Worm (Caenorhabditis elegans): ENCODE measurements around the gene snn-1.

Gene snn-1

ce11 chrIV:1804613-1805012 lies 10.3 kb downstream of the snn-1 start:
- TF ChIP-seq hmg-1.2 (GFP tag; IDR thresholded peaks at IDR 0.05) (peak; percentile 95), bed-2 (GFP tag; IDR thresholded peaks at IDR 0.05) (no peak), lsl-1 (GFP tag; optimal IDR thresholded peaks at IDR 0.05) (no peak), lsy-27 (tag; optimal IDR thresholded peaks at IDR 0.05; ENCODE audit: borderline replicate concordance, insufficient read depth) (no peak), attf-3 (GFP tag; conservative IDR thresholded peaks at IDR 0.05) (peak; percentile 84)

- no peak for TF ChIP-seq bed-2 (GFP tag; IDR thresholded peaks at IDR 0.05)
- TF ChIP-seq lsy-27 (tag; optimal IDR thresholded peaks at IDR 0.05; ENCODE audit: borderline replicate concordance, insufficient read depth), result no peak
- TF ChIP-seq F10E7.11 (tag; optimal IDR thresholded peaks at IDR 0.05), result no peak
- TF ChIP-seq hmg-20 (GFP tag; IDR thresholded peaks at IDR 0.05), result no peak
- no peak for TF ChIP-seq nhr-120 (GFP tag; IDR thresholded peaks at IDR 0.05)
- TF ChIP-seq aptf-3 (GFP tag; IDR thresholded peaks at IDR 0.05), result no peak
- no peak for TF ChIP-seq K11D2.4 (GFP tag; IDR thresholded peaks at IDR 0.05)
- TF ChIP-seq ceh-91 (GFP tag; IDR thresholded peaks at IDR 0.05), result no peak
- TF ChIP-seq unc-62 (GFP tag; optimal IDR thresholded peaks at IDR 0.05), result no peak
- no peak for TF ChIP-seq hrde-1 (tag; optimal IDR thresholded peaks at IDR 0.05; ENCODE audit: borderline replicate concordance)
- TF ChIP-seq mes-4 (tag; optimal IDR thresholded peaks at IDR 0.05), result no peak
- no peak for TF ChIP-seq xnd-1 (tag; optimal IDR thresholded peaks at IDR 0.05)
Observed at ce11 chrIV:1803882-1804281, 11.0 kb downstream of the snn-1 start, which contains the start of gene Y38C1BA.1. Gene Y38C1BA.1 (minus strand): TSS chrIV:1803982.

ce11 chrIV:1791775-1792174 lies 23.1 kb downstream of the snn-1 start:
- TF ChIP-seq sdz-38 (tag; optimal IDR thresholded peaks at IDR 0.05) (no peak), nhr-80 (tag; optimal IDR thresholded peaks at IDR 0.05) (no peak), lin-35 (GFP tag; optimal IDR thresholded peaks at IDR 0.05) (no peak), ztf-18 (tag; optimal IDR thresholded peaks at IDR 0.05) (no peak), sptf-2 (GFP tag; optimal IDR thresholded peaks at IDR 0.05) (no peak), zim-3 (tag; optimal IDR thresholded peaks at IDR 0.05) (no peak), ceh-40 (GFP tag; IDR thresholded peaks at IDR 0.05) (no peak), hrde-1 (tag; optimal IDR thresholded peaks at IDR 0.05; ENCODE audit: borderline replicate concordance) (no peak), aptf-2 (GFP tag; conservative IDR thresholded peaks at IDR 0.05) (no peak), lag-1 (GFP tag; IDR thresholded peaks at IDR 0.05) (no peak), tlf-1 (GFP tag; optimal IDR thresholded peaks at IDR 0.05) (no peak), lin-40 (tag; optimal IDR thresholded peaks at IDR 0.05) (no peak), dpff-1 (tag; optimal IDR thresholded peaks at IDR 0.05) (no peak), attf-5 (GFP tag; optimal IDR thresholded peaks at IDR 0.05) (no peak)

ce11 chrIV:1790677-1791076 lies 24.2 kb downstream of the snn-1 start:
- 0 out of 2 replicates have a peak, but pooled peaks have one; percentile 11 for TF ChIP-seq ztf-25 (GFP tag; IDR thresholded peaks at IDR 0.05)
- TF ChIP-seq sptf-2 (GFP tag; optimal IDR thresholded peaks at IDR 0.05), result no peak

- TF ChIP-seq hrde-1 (tag; optimal IDR thresholded peaks at IDR 0.05; ENCODE audit: borderline replicate concordance), result no peak
- TF ChIP-seq lsy-27 (tag; optimal IDR thresholded peaks at IDR 0.05; ENCODE audit: borderline replicate concordance, insufficient read depth), result no peak
- no peak for TF ChIP-seq repo-1 (tag; optimal IDR thresholded peaks at IDR 0.05)
- no peak for TF ChIP-seq B0035.1 (tag; optimal IDR thresholded peaks at IDR 0.05)
- TF ChIP-seq Y79H2A.3 (GFP tag; conservative IDR thresholded peaks at IDR 0.05), result no peak
- TF ChIP-seq dpl-1 (GFP tag; optimal IDR thresholded peaks at IDR 0.05), result no peak
- no peak for TF ChIP-seq F37B4.10 (GFP tag; IDR thresholded peaks at IDR 0.05)
- TF ChIP-seq lin-35 (GFP tag; optimal IDR thresholded peaks at IDR 0.05), result no peak
- no peak for TF ChIP-seq ama-1 (optimal IDR thresholded peaks at IDR 0.05)
- TF ChIP-seq ama-1 (GFP tag; optimal IDR thresholded peaks at IDR 0.05), result no peak
- TF ChIP-seq Y56A3A.18 (GFP tag; IDR thresholded peaks at IDR 0.05), result no peak
- TF ChIP-seq F49E8.2 (tag; optimal IDR thresholded peaks at IDR 0.05; ENCODE audit: insufficient read depth), result no peak
- no peak for TF ChIP-seq unc-62 (GFP tag; optimal IDR thresholded peaks at IDR 0.05)
- TF ChIP-seq mel-28 (tag; optimal IDR thresholded peaks at IDR 0.05; ENCODE audit: borderline replicate concordance), result no peak
- no peak for TF ChIP-seq ceh-40 (GFP tag; IDR thresholded peaks at IDR 0.05)
- no peak for TF ChIP-seq nhr-179 (tag; optimal IDR thresholded peaks at IDR 0.05)
Observed at ce11 chrIV:1785156-1785555, 29.8 kb downstream of the snn-1 start.
